Fruit fly (Drosophila melanogaster) whole organism, embryonic: Measurements from ENCODE around the gene BRWD3.

Experiments used
- Atf-2 ChIP-seq: fragments of 200-800 bp; sonication (Bioruptor generic); optimal IDR thresholded peaks from 2 replicates; lab custom pipeline; 2016; ENCODE audit warnings: missing biosample characterization, missing genetic modification characterization
- BtbVII ChIP-seq: fragments of 200-800 bp; sonication (Bioruptor generic); optimal IDR thresholded peaks from 3 replicates; lab custom pipeline; 2017; ENCODE audit warnings: missing biosample characterization, mild to moderate bottlenecking, missing genetic modification characterization
- CG10147 ChIP-seq: fragments of 200-800 bp; sonication (Bioruptor generic); optimal IDR thresholded peaks from 2 replicates; lab custom pipeline; 2019; ENCODE audit warnings: missing biosample characterization, mild to moderate bottlenecking, missing genetic modification characterization, moderate library complexity
- CG10209 ChIP-seq: fragments of 200-800 bp; sonication (Bioruptor generic); optimal IDR thresholded peaks from 3 replicates; lab custom pipeline; 2017; ENCODE audit warnings: missing biosample characterization, mild to moderate bottlenecking, missing genetic modification characterization, missing genetic modification reagents
- CG10267 ChIP-seq: fragments of 200-800 bp; sonication (Bioruptor generic); optimal IDR thresholded peaks from 2 replicates; lab custom pipeline; 2018; ENCODE audit warnings: missing biosample characterization, mild to moderate bottlenecking, missing genetic modification characterization, moderate library complexity
- CG10543 ChIP-seq: fragments of 200-800 bp; sonication (Bioruptor generic); optimal IDR thresholded peaks from 3 replicates; lab custom pipeline; 2017; ENCODE audit warnings: missing biosample characterization, mild to moderate bottlenecking, missing genetic modification characterization, moderate library complexity
- CG11085 ChIP-seq: fragments of 200-800 bp; sonication (Bioruptor generic); IDR thresholded peaks from 2 replicates; pipeline ENCODE4 v1.3.6; 2022; ENCODE audit warnings: missing biosample characterization, missing genetic modification characterization
- CG11093 ChIP-seq: fragments of 200-800 bp; sonication (Bioruptor generic); IDR thresholded peaks from 3 replicates; pipeline ENCODE4 v1.3.6; 2022; ENCODE audit warnings: missing biosample characterization, missing genetic modification characterization
- CG12071 ChIP-seq: fragments of 200-800 bp; sonication (Bioruptor generic); optimal IDR thresholded peaks from 3 replicates; lab custom pipeline; 2018; ENCODE audit warnings: missing biosample characterization, mild to moderate bottlenecking, missing genetic modification characterization
- CG13424 ChIP-seq: fragments of 200-800 bp; sonication (Bioruptor generic); optimal IDR thresholded peaks from 2 replicates; lab custom pipeline; 2019; ENCODE audit warnings: missing biosample characterization, mild to moderate bottlenecking, missing genetic modification characterization, moderate library complexity
- CG15011 ChIP-seq: fragments of 200-800 bp; sonication (Bioruptor generic); optimal IDR thresholded peaks from 3 replicates; lab custom pipeline; 2018; ENCODE audit warnings: missing biosample characterization, mild to moderate bottlenecking, missing genetic modification characterization
- CG1602 ChIP-seq: fragments of 200-800 bp; sonication (Bioruptor generic); optimal IDR thresholded peaks from 3 replicates; lab custom pipeline; 2016; ENCODE audit warnings: missing biosample characterization, missing genetic modification characterization
- CG17385 ChIP-seq: fragments of 200-800 bp; sonication (Bioruptor generic); optimal IDR thresholded peaks from 3 replicates; lab custom pipeline; 2018; ENCODE audit warnings: missing biosample characterization, mild to moderate bottlenecking, missing genetic modification characterization
- CG2712 ChIP-seq: fragments of 200-800 bp; optimal IDR thresholded peaks from 3 replicates; lab custom pipeline; 2019; ENCODE audit warnings: missing biosample characterization, mild to moderate bottlenecking, missing genetic modification characterization, moderate library complexity
- CG31365 ChIP-seq: fragments of 200-800 bp; sonication (Bioruptor generic); optimal IDR thresholded peaks from 2 replicates; lab custom pipeline; 2018; ENCODE audit warnings: missing biosample characterization, mild to moderate bottlenecking, missing genetic modification characterization
- CG34376 ChIP-seq: fragments of 200-800 bp; sonication (Bioruptor generic); optimal IDR thresholded peaks from 2 replicates; lab custom pipeline; 2018; ENCODE audit warnings: missing biosample characterization, mild to moderate bottlenecking, missing genetic modification characterization
- CG34422 ChIP-seq: fragments of 200-800 bp; sonication (Bioruptor generic); IDR thresholded peaks from 3 replicates; pipeline ENCODE4 v1.3.6; 2022; ENCODE audit warnings: missing biosample characterization, missing genetic modification characterization
- CG3838 ChIP-seq: fragments of 200-800 bp; sonication (Bioruptor generic); optimal IDR thresholded peaks from 3 replicates; lab custom pipeline; 2016; ENCODE audit warnings: missing biosample characterization, missing genetic modification characterization
- CG4617 ChIP-seq: fragments of 200-800 bp; sonication (Bioruptor generic); optimal IDR thresholded peaks from 3 replicates; lab custom pipeline; 2016; ENCODE audit warnings: missing biosample characterization, missing genetic modification characterization, borderline replicate concordance
- CG4854 ChIP-seq: fragments of 200-800 bp; sonication (Bioruptor generic); optimal IDR thresholded peaks from 2 replicates; lab custom pipeline; 2016; ENCODE audit warnings: missing biosample characterization, missing genetic modification characterization, inconsistent platforms
- CG8281 ChIP-seq: fragments of 200-800 bp; sonication (Bioruptor generic); optimal IDR thresholded peaks from 2 replicates; lab custom pipeline; 2018; ENCODE audit warnings: missing biosample characterization, mild to moderate bottlenecking, missing genetic modification characterization, moderate library complexity
- CG8478 ChIP-seq: fragments of >200 bp; optimal IDR thresholded peaks from 2 replicates; lab custom pipeline; 2018
- CG9609 ChIP-seq: fragments of 200-800 bp; sonication (Bioruptor generic); optimal IDR thresholded peaks from 3 replicates; lab custom pipeline; 2016; ENCODE audit warnings: missing biosample characterization, missing genetic modification characterization
- Gsc ChIP-seq: fragments of 200-800 bp; sonication (Bioruptor generic); IDR thresholded peaks from 2 replicates; pipeline ENCODE4 v1.3.6; 2022; ENCODE audit warnings: missing biosample characterization, missing genetic modification characterization
- H2.0 ChIP-seq: fragments of 200-800 bp; sonication (Bioruptor generic); IDR thresholded peaks from 2 replicates; pipeline ENCODE4 v1.3.6; 2022; ENCODE audit warnings: missing biosample characterization, missing genetic modification characterization
- HmgD ChIP-seq: fragments of 200-800 bp; sonication (Bioruptor generic); optimal IDR thresholded peaks from 3 replicates; lab custom pipeline; 2016; ENCODE audit warnings: missing biosample characterization, missing genetic modification characterization
- Kr ChIP-seq: fragments of 200-800 bp; sonication (Bioruptor generic); optimal IDR thresholded peaks from 2 replicates; lab custom pipeline; 2017; ENCODE audit warnings: missing biosample characterization, mild to moderate bottlenecking, missing genetic modification characterization
- Neu2 ChIP-seq: fragments of 200-800 bp; sonication (Bioruptor generic); optimal IDR thresholded peaks from 3 replicates; lab custom pipeline; 2016; ENCODE audit warnings: missing biosample characterization, missing genetic modification characterization, borderline replicate concordance
- Rfx ChIP-seq: fragments of 200-800 bp; sonication (Bioruptor generic); IDR thresholded peaks from 2 replicates; pipeline ENCODE4 v1.3.6; 2022; ENCODE audit warnings: missing biosample characterization, missing genetic modification characterization
- Sox100B ChIP-seq: fragments of 200-800 bp; sonication (Bioruptor generic); optimal IDR thresholded peaks from 3 replicates; lab custom pipeline; 2018; ENCODE audit warnings: missing biosample characterization, mild to moderate bottlenecking, missing genetic modification characterization
- Spps ChIP-seq: fragments of 200-800 bp; sonication (Bioruptor generic); optimal IDR thresholded peaks from 2 replicates; lab custom pipeline; 2018; ENCODE audit warnings: missing biosample characterization, mild to moderate bottlenecking, missing genetic modification characterization
- Ssrp ChIP-seq: fragments of 200-800 bp; sonication (Bioruptor generic); optimal IDR thresholded peaks from 2 replicates; lab custom pipeline; 2018; ENCODE audit warnings: missing biosample characterization, mild to moderate bottlenecking, missing genetic modification characterization, moderate library complexity
- al ChIP-seq: fragments of 200-800 bp; sonication (Bioruptor generic); IDR thresholded peaks from 2 replicates; pipeline ENCODE4 v1.3.6; 2022; ENCODE audit warnings: missing biosample characterization, missing genetic modification characterization
- btn ChIP-seq: fragments of 200-800 bp; sonication (Bioruptor generic); optimal IDR thresholded peaks from 2 replicates; lab custom pipeline; 2016; ENCODE audit warnings: missing biosample characterization, missing genetic modification characterization
- cg ChIP-seq: fragments of 200-800 bp; sonication (Bioruptor generic); optimal IDR thresholded peaks from 3 replicates; lab custom pipeline; 2019; ENCODE audit warnings: missing biosample characterization, mild to moderate bottlenecking, missing genetic modification characterization, moderate library complexity
- chif ChIP-seq, 2 experiments: fragments of 200-800 bp; sonication (Bioruptor generic); optimal IDR thresholded peaks; 3 replicates each; lab custom pipeline; 2016; ENCODE audit warnings: missing biosample characterization in 2 of 2, missing genetic modification characterization in 2 of 2
- emc ChIP-seq: fragments of 200-800 bp; sonication (Bioruptor generic); optimal IDR thresholded peaks from 2 replicates; lab custom pipeline; 2016; ENCODE audit warnings: missing biosample characterization, missing genetic modification characterization
- en ChIP-seq: fragments of 200-800 bp; sonication (Bioruptor generic); optimal IDR thresholded peaks from 2 replicates; lab custom pipeline; 2016; ENCODE audit warnings: missing biosample characterization, missing genetic modification characterization
- fd96Cb ChIP-seq: fragments of 200-800 bp; sonication (Bioruptor generic); optimal IDR thresholded peaks from 2 replicates; lab custom pipeline; 2018; ENCODE audit warnings: missing biosample characterization, mild to moderate bottlenecking, missing genetic modification characterization, moderate library complexity
- her ChIP-seq: fragments of 200-800 bp; sonication (Bioruptor generic); optimal IDR thresholded peaks from 2 replicates; lab custom pipeline; 2016; ENCODE audit warnings: missing biosample characterization, missing genetic modification characterization
- kah ChIP-seq: fragments of 200-800 bp; sonication (Bioruptor generic); optimal IDR thresholded peaks from 2 replicates; lab custom pipeline; 2018; ENCODE audit warnings: missing biosample characterization, mild to moderate bottlenecking, missing genetic modification characterization
- maf-S ChIP-seq: fragments of 200-800 bp; sonication (Bioruptor generic); optimal IDR thresholded peaks from 2 replicates; lab custom pipeline; 2016; ENCODE audit warnings: missing biosample characterization, missing genetic modification characterization
- mirr ChIP-seq: fragments of 200-800 bp; sonication (Bioruptor generic); optimal IDR thresholded peaks from 3 replicates; lab custom pipeline; 2018; ENCODE audit warnings: missing biosample characterization, mild to moderate bottlenecking, missing genetic modification characterization
- sima ChIP-seq: fragments of 200-800 bp; sonication (Bioruptor generic); optimal IDR thresholded peaks from 2 replicates; lab custom pipeline; 2016; ENCODE audit warnings: missing biosample characterization, missing genetic modification characterization
- tll ChIP-seq, 2 experiments: fragments of 200-800 bp in 1 of 2; fragments of >200 bp in 1 of 2; sonication (Bioruptor generic) in 1 of 2; optimal IDR thresholded peaks; 2 replicates each; lab custom pipeline; 2017 to 2019; ENCODE audit warnings: missing biosample characterization in 2 of 2, missing genetic modification characterization in 2 of 2, mild to moderate bottlenecking in 1 of 2, moderate library complexity in 1 of 2
- trh ChIP-seq: fragments of 200-800 bp; sonication (Bioruptor generic); optimal IDR thresholded peaks from 2 replicates; lab custom pipeline; 2016; ENCODE audit warnings: missing biosample characterization, missing genetic modification characterization
- wdn ChIP-seq: fragments of 200-800 bp; sonication (Bioruptor generic); IDR thresholded peaks from 2 replicates; pipeline ENCODE4 v1.3.6; 2022; ENCODE audit warnings: missing biosample characterization, missing genetic modification characterization
- zf30C ChIP-seq: fragments of 200-800 bp; sonication (Bioruptor generic); optimal IDR thresholded peaks from 3 replicates; lab custom pipeline; 2018; ENCODE audit warnings: missing biosample characterization, mild to moderate bottlenecking, missing genetic modification characterization
- zfh1 ChIP-seq: fragments of 200-800 bp; sonication (Bioruptor generic); IDR thresholded peaks from 3 replicates; pipeline ENCODE4 v1.3.6; 2022; ENCODE audit warnings: missing biosample characterization, missing genetic modification characterization

BRWD3 gene

dm6 chr3R:24318217-24319082 is at the start of gene BRWD3, which contains the start of gene Nab2 (continued):
- TF ChIP-seq CG17385 (GFP tag; lab: Kevin White, UChicago): peak; percentile 93
- no peak for TF ChIP-seq CG4854 (GFP tag; lab: Kevin White, UChicago)
- peak; percentile 39 for TF ChIP-seq CG4617 (GFP tag; lab: Kevin White, UChicago)
- no peak for TF ChIP-seq kah (GFP tag; lab: Kevin White, UChicago)
- no peak for TF ChIP-seq CG8478
- TF ChIP-seq HmgD: peak; percentile 27
- no peak for TF ChIP-seq CG10147 (GFP tag; lab: Kevin White, UChicago)
- no peak for TF ChIP-seq btn (GFP tag; lab: Kevin White, UChicago)
- TF ChIP-seq mirr (GFP tag; lab: Kevin White, UChicago): no peak
- TF ChIP-seq her (GFP tag; lab: Kevin White, UChicago): no peak
- peak; percentile 21 for TF ChIP-seq fd96Cb (tag; lab: Kevin White, UChicago)
- peak; percentile 36 for TF ChIP-seq trh
- TF ChIP-seq Kr (GFP tag; lab: Kevin White, UChicago): no peak
- no peak for TF ChIP-seq CG3838 (GFP tag; lab: Kevin White, UChicago)
- no peak for TF ChIP-seq wdn (GFP tag; lab: Robert Waterston, UW)
- TF ChIP-seq CG15011 (GFP tag; lab: Kevin White, UChicago): no peak
- no peak for TF ChIP-seq CG8281 (tag; lab: Kevin White, UChicago)
- TF ChIP-seq CG2712 (tag; lab: Kevin White, UChicago): no peak
- TF ChIP-seq cg: no peak
- 0 out of 3 replicates have a peak, but pooled peaks have one; percentile 37 for TF ChIP-seq zfh1 (GFP tag; lab: Robert Waterston, UW)
- TF ChIP-seq CG31365 (tag; lab: Kevin White, UChicago): no peak
- no peak for TF ChIP-seq Spps
- TF ChIP-seq en: no peak
- no peak for TF ChIP-seq Atf-2 (GFP tag; lab: Kevin White, UChicago)
- peak in 1 of 2 experiments; percentile 6 for TF ChIP-seq chif (GFP tag; optimal IDR thresholded peaks at IDR 0.05; lab: Kevin White, UChicago)
- TF ChIP-seq Sox100B (GFP tag; lab: Kevin White, UChicago): no peak
- TF ChIP-seq Ssrp (tag; lab: Kevin White, UChicago): peak; percentile 22
- no peak for TF ChIP-seq BtbVII (GFP tag; lab: Kevin White, UChicago)
- TF ChIP-seq maf-S: no peak
- TF ChIP-seq CG34376 (GFP tag; lab: Kevin White, UChicago): no peak
- TF ChIP-seq CG10543: peak; percentile 38
- no peak for TF ChIP-seq Neu2 (GFP tag; lab: Kevin White, UChicago)
- TF ChIP-seq CG12071 (GFP tag; lab: Kevin White, UChicago): no peak
- peak; percentile 57 for TF ChIP-seq CG13424
- TF ChIP-seq CG9609: no peak
- no peak for TF ChIP-seq sima
- peak; percentile 75 for TF ChIP-seq Rfx (GFP tag; lab: Robert Waterston, UW)
- no peak for TF ChIP-seq tll (GFP tag; optimal IDR thresholded peaks at IDR 0.05; lab: Kevin White, UChicago)
- no peak for TF ChIP-seq zf30C
- no peak for TF ChIP-seq CG11085 (GFP tag; lab: Robert Waterston, UW)
- TF ChIP-seq CG34422 (GFP tag; lab: Robert Waterston, UW): peak; percentile 45; the same call in 2 of the 3 replicates
- TF ChIP-seq CG10209 (GFP tag; lab: Kevin White, UChicago): no peak
- TF ChIP-seq Gsc (GFP tag; lab: Robert Waterston, UW): no peak
- TF ChIP-seq H2.0: 0 out of 2 replicates have a peak, but pooled peaks have one; percentile 10
- 0 out of 2 replicates have a peak, but pooled peaks have one; percentile 34 for TF ChIP-seq al (GFP tag; lab: Robert Waterston, UW)
- no peak for TF ChIP-seq CG11093 (GFP tag; lab: Robert Waterston, UW)
- TF ChIP-seq CG1602 (GFP tag; lab: Kevin White, UChicago): peak; percentile 18
- no peak for TF ChIP-seq emc (GFP tag; lab: Kevin White, UChicago)
- no peak for TF ChIP-seq CG10267 (tag; lab: Kevin White, UChicago)
